Worm (Caenorhabditis elegans): ENCODE results near the gene tnt-4.
A peak's percentile ranks its signal among the peaks of the same experiment; 100 is the strongest.

tnt-4 gene

ce11 chrV:1968809-1969208 lies 23.9 kb downstream of the tnt-4 start:
- no peak for TF ChIP-seq snpc-4 (tag; optimal IDR thresholded peaks at IDR 0.05)
- TF ChIP-seq sea-2 (GFP tag; optimal IDR thresholded peaks at IDR 0.05) = no peak
- no peak for TF ChIP-seq pha-4 (tag; optimal IDR thresholded peaks at IDR 0.05)
- no peak for TF ChIP-seq nhr-23 (tag; optimal IDR thresholded peaks at IDR 0.05)
- no peak for TF ChIP-seq eor-1 (tag; optimal IDR thresholded peaks at IDR 0.05)
- no peak for TF ChIP-seq ceh-82 (tag; optimal IDR thresholded peaks at IDR 0.05)
- TF ChIP-seq elt-1 (tag; optimal IDR thresholded peaks at IDR 0.05) = no peak
- TF ChIP-seq nfya-1 (tag; optimal IDR thresholded peaks at IDR 0.05; ENCODE audit: insufficient read depth) = no peak
- TF ChIP-seq elt-3 (tag; optimal IDR thresholded peaks at IDR 0.05) = no peak
- TF ChIP-seq pqm-1 (tag; optimal IDR thresholded peaks at IDR 0.05) = no peak
- no peak for TF ChIP-seq ztf-4 (tag; optimal IDR thresholded peaks at IDR 0.05)
- TF ChIP-seq lin-15B (tag; optimal IDR thresholded peaks at IDR 0.05) = no peak
- TF ChIP-seq zag-1 (tag; optimal IDR thresholded peaks at IDR 0.05) = no peak
- TF ChIP-seq unc-62 (GFP tag; optimal IDR thresholded peaks at IDR 0.05) = no peak

- TF ChIP-seq nhr-76 (tag; optimal IDR thresholded peaks at IDR 0.05) (peak; percentile 85), unc-39 (tag; optimal IDR thresholded peaks at IDR 0.05) (no peak), nhr-67 (tag; optimal IDR thresholded peaks at IDR 0.05) (no peak)
Observed at ce11 chrV:1966962-1967361, 25.8 kb downstream of the tnt-4 start.

- TF ChIP-seq fkh-10 (GFP tag; optimal IDR thresholded peaks at IDR 0.05) = no peak
- TF ChIP-seq ceh-82 (tag; optimal IDR thresholded peaks at IDR 0.05) = no peak
- no peak for TF ChIP-seq ztf-11 (tag; optimal IDR thresholded peaks at IDR 0.05)
- no peak for TF ChIP-seq ztf-4 (tag; optimal IDR thresholded peaks at IDR 0.05)
- TF ChIP-seq elt-1 (tag; optimal IDR thresholded peaks at IDR 0.05) = no peak
- TF ChIP-seq ceh-28 (tag; optimal IDR thresholded peaks at IDR 0.05) = no peak
- TF ChIP-seq ZK546.5 (tag; optimal IDR thresholded peaks at IDR 0.05) = no peak
- TF ChIP-seq hmg-11 (tag; optimal IDR thresholded peaks at IDR 0.05) = no peak
- no peak for TF ChIP-seq ceh-16 (tag; optimal IDR thresholded peaks at IDR 0.05)
- no peak for TF ChIP-seq ama-1 (optimal IDR thresholded peaks at IDR 0.05)
- no peak for TF ChIP-seq sea-2 (GFP tag; optimal IDR thresholded peaks at IDR 0.05)
- no peak for TF ChIP-seq nhr-11 (tag; optimal IDR thresholded peaks at IDR 0.05)
Observed at ce11 chrV:1964806-1965205, 27.9 kb downstream of the tnt-4 start, which contains the start of gene srj-15. Gene srj-15, minus strand, starts transcription at chrV:1964906.

ce11 chrV:1961453-1961852 lies 31.3 kb downstream of the tnt-4 start, which contains the start of gene Y40B10B.1:
Gene Y40B10B.1, minus strand, starts transcription at chrV:1961553.
- TF ChIP-seq nhr-77 (tag; optimal IDR thresholded peaks at IDR 0.05) = no peak
- TF ChIP-seq hmg-11 (tag; optimal IDR thresholded peaks at IDR 0.05) = no peak
- no peak for TF ChIP-seq nfya-1 (tag; optimal IDR thresholded peaks at IDR 0.05; ENCODE audit: insufficient read depth)
- TF ChIP-seq fos-1 (tag; optimal IDR thresholded peaks at IDR 0.05) = no peak
- no peak for TF ChIP-seq skn-1 (tag; optimal IDR thresholded peaks at IDR 0.05)
- TF ChIP-seq mdl-1 (tag; optimal IDR thresholded peaks at IDR 0.05) = no peak
- TF ChIP-seq nhr-23 (tag; optimal IDR thresholded peaks at IDR 0.05) = no peak
- no peak for TF ChIP-seq egl-27 (tag; optimal IDR thresholded peaks at IDR 0.05)
- TF ChIP-seq eor-1 (tag; optimal IDR thresholded peaks at IDR 0.05) = no peak
- TF ChIP-seq nhr-11 (tag; optimal IDR thresholded peaks at IDR 0.05) = no peak
- no peak for TF ChIP-seq elt-2 (tag; optimal IDR thresholded peaks at IDR 0.05)
- TF ChIP-seq nhr-12 (tag; optimal IDR thresholded peaks at IDR 0.05) = no peak
- no peak for TF ChIP-seq nhr-67 (tag; optimal IDR thresholded peaks at IDR 0.05)
- no peak for TF ChIP-seq R02D3.7 (tag; optimal IDR thresholded peaks at IDR 0.05)
- no peak for TF ChIP-seq egl-5 (tag; optimal IDR thresholded peaks at IDR 0.05)

ce11 chrV:1957110-1957509 lies 35.6 kb downstream of the tnt-4 start, which contains the start of gene fipr-25:
Gene fipr-25, plus strand, starts transcription at chrV:1957410.
- no peak for TF ChIP-seq elt-3 (tag; optimal IDR thresholded peaks at IDR 0.05)
- no peak for TF ChIP-seq skn-1 (tag; optimal IDR thresholded peaks at IDR 0.05)
- TF ChIP-seq zag-1 (tag; optimal IDR thresholded peaks at IDR 0.05) = no peak
- no peak for TF ChIP-seq egl-5 (tag; optimal IDR thresholded peaks at IDR 0.05)

- TF ChIP-seq ceh-9 (tag; optimal IDR thresholded peaks at IDR 0.05) = no peak
- peak; percentile 84 for TF ChIP-seq nfya-1 (tag; optimal IDR thresholded peaks at IDR 0.05; ENCODE audit: insufficient read depth)
Observed at ce11 chrV:1955246-1955645, 37.5 kb downstream of the tnt-4 start.

All from whole organism, L3 larva.